Worm (Caenorhabditis elegans): ENCODE data around the gene C56G2.4.

The C56G2.4 gene

ce11 chrIII:6331211-6331782, at the start of gene C56G2.4:
C56G2.4 (plus strand) TSS chrIII:6331732.
- no peak for TF ChIP-seq unc-55 (GFP tag; optimal IDR thresholded peaks at IDR 0.05)

- TF ChIP-seq nhr-25 (tag; optimal IDR thresholded peaks at IDR 0.05): no peak
- no peak for TF ChIP-seq nhr-77 (tag; optimal IDR thresholded peaks at IDR 0.05)
- no peak for TF ChIP-seq unc-39 (tag; optimal IDR thresholded peaks at IDR 0.05)
Measured at ce11 chrIII:6283024-6283423, 48.5 kb upstream of the C56G2.4 start.

- TF ChIP-seq elt-3 (tag; optimal IDR thresholded peaks at IDR 0.05) (no peak), mdl-1 (tag; optimal IDR thresholded peaks at IDR 0.05) (no peak), nhr-129 (tag; optimal IDR thresholded peaks at IDR 0.05) (no peak), Y55F3AM.14 (GFP tag; optimal IDR thresholded peaks at IDR 0.05) (no peak), ztf-1 (GFP tag; conservative IDR thresholded peaks at IDR 0.05) (no peak), fos-1 (tag; optimal IDR thresholded peaks at IDR 0.05) (no peak), peb-1 (tag; optimal IDR thresholded peaks at IDR 0.05) (no peak), alr-1 (tag; optimal IDR thresholded peaks at IDR 0.05) (no peak)
Measured at ce11 chrIII:6285890-6286289, 45.6 kb upstream of the C56G2.4 start, which contains the start of gene gadr-3. gadr-3 (minus strand) TSS chrIII:6285990.

ce11 chrIII:6287195-6287594, 44.3 kb upstream of the C56G2.4 start, which contains the start of gene F47D12.6:
F47D12.6 (minus strand) TSS chrIII:6287295.
- TF ChIP-seq nhr-21 (tag; optimal IDR thresholded peaks at IDR 0.05): no peak
- peak; percentile 41 for TF ChIP-seq fos-1 (tag; optimal IDR thresholded peaks at IDR 0.05)

- TF ChIP-seq lin-39 (tag; optimal IDR thresholded peaks at IDR 0.05) (no peak), nhr-129 (tag; optimal IDR thresholded peaks at IDR 0.05) (peak; percentile 2)
Measured at ce11 chrIII:6289366-6289765, 42.2 kb upstream of the C56G2.4 start.

- TF ChIP-seq fos-1 (tag; optimal IDR thresholded peaks at IDR 0.05) (peak; percentile 95), nhr-10 (tag; optimal IDR thresholded peaks at IDR 0.05) (no peak), ceh-16 (tag; optimal IDR thresholded peaks at IDR 0.05) (no peak), zag-1 (tag; optimal IDR thresholded peaks at IDR 0.05) (no peak), ama-1 (optimal IDR thresholded peaks at IDR 0.05) (no peak)
Measured at ce11 chrIII:6290469-6291182, 40.9 kb upstream of the C56G2.4 start.

ce11 chrIII:6295972-6296700, 35.4 kb upstream of the C56G2.4 start, which contains the start of gene F47D12.7:
F47D12.7 (minus strand) TSS chrIII:6296022.
- no peak for TF ChIP-seq gmeb-1 (tag; optimal IDR thresholded peaks at IDR 0.05)
- no peak for TF ChIP-seq nhr-77 (tag; optimal IDR thresholded peaks at IDR 0.05)
- no peak for TF ChIP-seq mbf-1 (tag; optimal IDR thresholded peaks at IDR 0.05)

ce11 chrIII:6297599-6297998, 33.9 kb upstream of the C56G2.4 start:
- TF ChIP-seq fos-1 (tag; optimal IDR thresholded peaks at IDR 0.05): no peak
- TF ChIP-seq zag-1 (tag; optimal IDR thresholded peaks at IDR 0.05): peak; percentile 27
- TF ChIP-seq mab-5 (tag; optimal IDR thresholded peaks at IDR 0.05): no peak
- peak; percentile 77 for TF ChIP-seq unc-55 (GFP tag; optimal IDR thresholded peaks at IDR 0.05)

ce11 chrIII:6298131-6298530, 33.4 kb upstream of the C56G2.4 start, which contains the start of gene F47D12.3:
F47D12.3 (plus strand) TSS chrIII:6298461.
- TF ChIP-seq Y55F3AM.14 (GFP tag; optimal IDR thresholded peaks at IDR 0.05) (no peak), nhr-6 (tag; optimal IDR thresholded peaks at IDR 0.05) (no peak)

Data from whole organism, L2 larva.